Fruit fly (Drosophila melanogaster) whole organism, embryonic: ENCODE results near the gene CG32281.

Experiments used
- Abd-B ChIP-seq: fragments of 200-800 bp; sonication (Bioruptor generic); optimal IDR thresholded peaks from 2 replicates; lab custom pipeline; 2018; ENCODE audit warnings: missing biosample characterization, mild to moderate bottlenecking, missing genetic modification characterization, moderate library complexity
- CG11398 ChIP-seq: fragments of 200-800 bp; sonication (Bioruptor generic); optimal IDR thresholded peaks from 2 replicates; lab custom pipeline; 2016; ENCODE audit warnings: missing biosample characterization, missing genetic modification characterization
- CG12769 ChIP-seq: fragments of 200-800 bp; sonication (Bioruptor generic); optimal IDR thresholded peaks from 2 replicates; lab custom pipeline; 2019; ENCODE audit warnings: missing biosample characterization, mild to moderate bottlenecking, missing genetic modification characterization, moderate library complexity
- CG13424 ChIP-seq: fragments of 200-800 bp; sonication (Bioruptor generic); optimal IDR thresholded peaks from 2 replicates; lab custom pipeline; 2019; ENCODE audit warnings: missing biosample characterization, mild to moderate bottlenecking, missing genetic modification characterization, moderate library complexity
- CG17612 ChIP-seq: fragments of 200-800 bp; sonication (Bioruptor generic); IDR thresholded peaks from 2 replicates; pipeline ENCODE4 v1.3.6; 2022; ENCODE audit warnings: missing biosample characterization, missing genetic modification characterization
- CG17912 ChIP-seq: fragments of 200-800 bp; sonication (Bioruptor generic); optimal IDR thresholded peaks from 2 replicates; lab custom pipeline; 2018; ENCODE audit warnings: missing biosample characterization, mild to moderate bottlenecking, missing genetic modification characterization
- CG18011 ChIP-seq: fragments of 200-800 bp; sonication (Bioruptor generic); optimal IDR thresholded peaks from 2 replicates; lab custom pipeline; 2017; ENCODE audit warnings: missing biosample characterization, missing genetic modification characterization, mild to moderate bottlenecking, moderate library complexity, missing genotype
- CG2199 ChIP-seq: fragments of 200-800 bp; sonication (Bioruptor generic); IDR thresholded peaks from 3 replicates; pipeline ENCODE4 v1.3.6; 2022; ENCODE audit warnings: missing biosample characterization, missing genetic modification characterization
- CG30431 ChIP-seq: fragments of 200-800 bp; sonication (Bioruptor generic); optimal IDR thresholded peaks from 2 replicates; lab custom pipeline; 2017; ENCODE audit warnings: missing biosample characterization, missing genetic modification characterization
- CG4360 ChIP-seq: fragments of 200-800 bp; sonication (Bioruptor generic); IDR thresholded peaks from 2 replicates; pipeline ENCODE4 v1.3.6; 2022; ENCODE audit warnings: missing biosample characterization, missing genetic modification characterization
- CG4854 ChIP-seq: fragments of 200-800 bp; sonication (Bioruptor generic); optimal IDR thresholded peaks from 2 replicates; lab custom pipeline; 2016; ENCODE audit warnings: missing biosample characterization, missing genetic modification characterization, inconsistent platforms
- CG5180 ChIP-seq: fragments of 200-800 bp; sonication (Bioruptor generic); optimal IDR thresholded peaks from 3 replicates; lab custom pipeline; 2017; ENCODE audit warnings: missing biosample characterization, missing genetic modification characterization, mild to moderate bottlenecking, moderate library complexity, missing genetic modification reagents
- CG6254 ChIP-seq: fragments of 200-800 bp; sonication (Bioruptor generic); optimal IDR thresholded peaks from 3 replicates; lab custom pipeline; 2017; ENCODE audit warnings: mild to moderate bottlenecking, missing biosample characterization, missing genetic modification reagents, missing genetic modification characterization
- Deaf1 ChIP-seq: fragments of 200-800 bp; optimal IDR thresholded peaks from 3 replicates; lab custom pipeline; 2019; ENCODE audit warnings: missing biosample characterization, mild to moderate bottlenecking, missing genetic modification characterization, moderate library complexity
- Dfd ChIP-seq, 2 experiments: fragments of >200 bp; optimal IDR thresholded peaks; 2 replicates each; lab custom pipeline; 2017; ENCODE audit warnings: missing biosample characterization in 2 of 2, missing genetic modification characterization in 2 of 2
- Hmr ChIP-seq: fragments of 200-800 bp; sonication (Bioruptor generic); optimal IDR thresholded peaks from 3 replicates; lab custom pipeline; 2017; ENCODE audit warnings: mild to moderate bottlenecking, missing biosample characterization, missing genetic modification reagents, missing genetic modification characterization
- Med ChIP-seq: fragments of 200-800 bp; sonication (Bioruptor generic); peaks from one replicate; lab custom pipeline; 2016; ENCODE audit warnings: missing biosample characterization, missing genetic modification characterization, mild to moderate bottlenecking, inconsistent platforms, moderate library complexity
- NFAT ChIP-seq: fragments of 200-800 bp; sonication (Bioruptor generic); IDR thresholded peaks from 2 replicates; pipeline ENCODE4 v1.3.6; 2022; ENCODE audit warnings: missing biosample characterization, missing genetic modification characterization
- Oaz ChIP-seq: fragments of 200-800 bp; sonication (Bioruptor generic); IDR thresholded peaks from 2 replicates; pipeline ENCODE4 v1.3.6; 2022; ENCODE audit warnings: missing biosample characterization, missing genetic modification characterization
- Pdp1 ChIP-seq, 2 experiments: fragments of 200-800 bp; sonication (Bioruptor generic); optimal IDR thresholded peaks; 3 replicates each; lab custom pipeline; 2016; ENCODE audit warnings: missing biosample characterization in 2 of 2, missing genetic modification characterization in 2 of 2, mild to moderate bottlenecking in 1 of 2, moderate library complexity in 1 of 2
- Ravus ChIP-seq: fragments of 200-800 bp; sonication (Bioruptor generic); IDR thresholded peaks from 2 replicates; pipeline ENCODE4 v1.3.6; 2022; ENCODE audit warnings: missing biosample characterization, missing genetic modification characterization
- Rfx ChIP-seq: fragments of 200-800 bp; sonication (Bioruptor generic); IDR thresholded peaks from 2 replicates; pipeline ENCODE4 v1.3.6; 2022; ENCODE audit warnings: missing biosample characterization, missing genetic modification characterization
- Rx ChIP-seq: fragments of 200-800 bp; sonication (Bioruptor generic); IDR thresholded peaks from 2 replicates; pipeline ENCODE4 v1.3.6; 2022; ENCODE audit warnings: missing biosample characterization, missing genetic modification characterization
- Usf ChIP-seq: fragments of 200-800 bp; sonication (Bioruptor generic); optimal IDR thresholded peaks from 2 replicates; lab custom pipeline; 2017; ENCODE audit warnings: missing genotype, missing biosample characterization, missing genetic modification characterization
- ara ChIP-seq: fragments of 200-800 bp; sonication (Bioruptor generic); IDR thresholded peaks from 2 replicates; pipeline ENCODE4 v1.3.6; 2022; ENCODE audit warnings: missing biosample characterization, missing genetic modification characterization
- cad ChIP-seq: fragments of >200 bp; optimal IDR thresholded peaks from 2 replicates; lab custom pipeline; 2017; ENCODE audit warnings: missing biosample characterization, missing genetic modification characterization
- corto ChIP-seq: fragments of 200-800 bp; sonication (Bioruptor generic); optimal IDR thresholded peaks from 2 replicates; lab custom pipeline; 2016; ENCODE audit warnings: missing biosample characterization, mild to moderate bottlenecking, missing genetic modification characterization, moderate library complexity
- dysf ChIP-seq: fragments of 200-800 bp; sonication (Bioruptor generic); IDR thresholded peaks from 3 replicates; pipeline ENCODE4 v1.3.6; 2022; ENCODE audit warnings: missing biosample characterization, missing genetic modification characterization
- fd64A ChIP-seq: fragments of 200-800 bp; sonication (Bioruptor generic); optimal IDR thresholded peaks from 3 replicates; lab custom pipeline; 2018; ENCODE audit warnings: missing biosample characterization, mild to moderate bottlenecking, missing genetic modification characterization
- ftz-f1 ChIP-seq: fragments of 200-800 bp; sonication (Bioruptor generic); optimal IDR thresholded peaks from 2 replicates; lab custom pipeline; 2016; ENCODE audit warnings: missing biosample characterization, missing genetic modification characterization
- gem ChIP-seq: fragments of 200-800 bp; sonication (Bioruptor generic); optimal IDR thresholded peaks from 2 replicates; lab custom pipeline; 2019; ENCODE audit warnings: missing biosample characterization, mild to moderate bottlenecking, missing genetic modification characterization, moderate library complexity
- grau ChIP-seq: fragments of 200-800 bp; optimal IDR thresholded peaks from 3 replicates; lab custom pipeline; 2019; ENCODE audit warnings: missing biosample characterization, mild to moderate bottlenecking, missing genetic modification characterization, moderate library complexity
- hkb ChIP-seq, 2 experiments: fragments of 200-800 bp in 1 of 2; fragments of >200 bp in 1 of 2; sonication (Bioruptor generic) in 1 of 2; IDR thresholded peaks in 1 of 2; optimal IDR thresholded peaks in 1 of 2; 2 replicates each; pipeline versions ENCODE4 v1.3.6 to Lab custom; 2017 to 2022; ENCODE audit warnings: missing biosample characterization in 1 of 2, missing genetic modification characterization in 1 of 2
- kay ChIP-seq: fragments of 200-800 bp; sonication (Bioruptor generic); optimal IDR thresholded peaks from 2 replicates; lab custom pipeline; 2016; ENCODE audit warnings: missing biosample characterization, missing genetic modification characterization
- ken ChIP-seq: fragments of 200-800 bp; sonication (Bioruptor generic); IDR thresholded peaks from 3 replicates; pipeline ENCODE4 v1.3.6; 2022; ENCODE audit warnings: missing biosample characterization, missing genetic modification characterization
- nerfin-2 ChIP-seq: fragments of 200-800 bp; sonication (Bioruptor generic); IDR thresholded peaks from 2 replicates; pipeline ENCODE4 v1.3.6; 2022; ENCODE audit warnings: missing biosample characterization, missing genetic modification characterization; ENCODE audit not compliant: partially characterized antibody
- nmo ChIP-seq: fragments of 200-800 bp; sonication (Bioruptor generic); optimal IDR thresholded peaks from 2 replicates; lab custom pipeline; 2018; ENCODE audit warnings: missing biosample characterization, mild to moderate bottlenecking, missing genetic modification characterization, moderate library complexity
- rib ChIP-seq: fragments of 200-800 bp; sonication (Bioruptor generic); IDR thresholded peaks from 2 replicates; pipeline ENCODE4 v1.3.6; 2022; ENCODE audit warnings: missing biosample characterization, missing genetic modification characterization
- sd ChIP-seq: fragments of 200-800 bp; sonication (Bioruptor generic); optimal IDR thresholded peaks from 3 replicates; lab custom pipeline; 2018; ENCODE audit warnings: missing biosample characterization, mild to moderate bottlenecking, missing genetic modification characterization, moderate library complexity
- sens ChIP-seq: fragments of 200-800 bp; sonication (Bioruptor generic); peaks from one replicate; lab custom pipeline; 2016; ENCODE audit warnings: missing biosample characterization, missing genetic modification characterization
- sim ChIP-seq: fragments of 200-800 bp; sonication (Bioruptor generic); IDR thresholded peaks from 2 replicates; pipeline ENCODE4 v1.3.6; 2022; ENCODE audit warnings: missing biosample characterization, missing genetic modification characterization
- sisA ChIP-seq: fragments of 200-800 bp; sonication (Bioruptor generic); IDR thresholded peaks from 2 replicates; pipeline ENCODE4 v1.3.6; 2022; ENCODE audit warnings: missing biosample characterization, missing genetic modification characterization
- slbo ChIP-seq: fragments of 200-800 bp; sonication (Bioruptor generic); IDR thresholded peaks from 2 replicates; pipeline ENCODE4 v1.3.6; 2022; ENCODE audit warnings: missing biosample characterization, missing genetic modification characterization
- sna ChIP-seq: fragments of 200-800 bp; sonication (Bioruptor generic); IDR thresholded peaks from 2 replicates; pipeline ENCODE4 v1.3.6; 2022; ENCODE audit warnings: missing biosample characterization, missing genetic modification characterization; ENCODE audit not compliant: partially characterized antibody
- sr ChIP-seq: fragments of 200-800 bp; sonication (Bioruptor generic); IDR thresholded peaks from 3 replicates; pipeline ENCODE4 v1.3.6; 2022; ENCODE audit warnings: missing biosample characterization, missing genetic modification characterization
- z ChIP-seq: fragments of 200-800 bp; sonication (Bioruptor generic); IDR thresholded peaks from 3 replicates; pipeline ENCODE4 v1.3.6; 2022; ENCODE audit warnings: missing biosample characterization, missing genetic modification characterization

CG32281 gene

DNA sequence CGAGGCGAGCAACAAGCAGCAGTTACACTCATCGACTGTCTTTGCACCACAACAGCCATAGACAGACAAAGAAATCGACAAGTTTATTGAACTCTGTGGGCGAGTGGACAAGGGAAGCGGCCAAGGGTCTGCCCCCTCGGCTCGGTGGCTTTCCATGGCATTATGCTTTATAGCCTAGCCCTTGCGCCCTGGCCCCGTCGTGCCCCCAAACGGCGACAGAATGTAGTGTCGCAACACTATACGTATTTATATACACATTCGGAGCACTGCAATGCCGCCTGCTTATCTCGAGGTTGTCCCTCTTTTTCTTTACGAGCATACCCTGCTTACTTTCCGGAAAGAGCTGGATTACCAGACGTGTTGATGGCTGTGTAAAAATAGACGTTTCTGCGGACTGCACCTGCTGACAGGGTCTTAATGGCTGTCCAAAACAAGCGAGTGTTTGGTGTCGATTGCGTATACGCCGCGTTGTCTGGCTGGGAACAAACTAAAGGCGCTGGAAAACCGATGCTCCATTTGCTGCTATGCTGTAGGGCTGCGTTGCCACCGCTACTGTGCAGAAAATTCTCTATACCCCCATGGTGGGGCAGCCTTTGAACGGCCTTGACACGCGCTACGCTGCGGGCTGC is 46.4 kb upstream of the CG32281 start (continued):
- TF ChIP-seq ftz-f1 (GFP tag; lab: Kevin White, UChicago) (peak; percentile 79), dysf (GFP tag; lab: Robert Waterston, UW) (0 out of 3 replicates have a peak, but pooled peaks have one; percentile 26), CG2199 (GFP tag; lab: Robert Waterston, UW) (0 out of 3 replicates have a peak, but pooled peaks have one; percentile 26), Rx (GFP tag; lab: Robert Waterston, UW) (no peak), Dfd (GFP tag; optimal IDR thresholded peaks at IDR 0.05; lab: Kevin White, UChicago) (no peak), fd64A (peak; percentile 32), slbo (GFP tag; lab: Robert Waterston, UW) (0 out of 2 replicates have a peak, but pooled peaks have one; percentile 3), Pdp1 (GFP tag; optimal IDR thresholded peaks at IDR 0.05; lab: Kevin White, UChicago) (peak in 1 of 2 experiments; percentile 83), Deaf1 (tag; lab: Kevin White, UChicago) (peak; percentile 13), rib (GFP tag; lab: Robert Waterston, UW) (no peak), Med (GFP tag; lab: Kevin White, UChicago) (peak; percentile 74), CG6254 (peak; percentile 6), z (GFP tag; lab: Robert Waterston, UW) (0 out of 3 replicates have a peak, but pooled peaks have one; percentile 12), gem (tag; lab: Kevin White, UChicago) (peak; percentile 54), ara (GFP tag; lab: Robert Waterston, UW) (0 out of 2 replicates have a peak, but pooled peaks have one; percentile 8), sisA (GFP tag; lab: Robert Waterston, UW) (0 out of 2 replicates have a peak, but pooled peaks have one; percentile 4), CG17912 (GFP tag; lab: Kevin White, UChicago) (no peak), Abd-B (GFP tag; lab: Kevin White, UChicago) (no peak), CG13424 (tag; lab: Kevin White, UChicago) (no peak)
- TF ChIP-seq, all 482 proteins: peak for 34

- TF ChIP-seq CG17612 (no peak), nmo (GFP tag; lab: Kevin White, UChicago) (no peak), grau (tag; lab: Kevin White, UChicago) (peak; percentile 45), CG4854 (GFP tag; lab: Kevin White, UChicago) (no peak), Hmr (GFP tag; lab: Kevin White, UChicago) (no peak), CG18011 (GFP tag; lab: Kevin White, UChicago) (no peak), CG4360 (GFP tag; lab: Robert Waterston, UW) (no peak), cad (GFP tag; lab: Kevin White, UChicago) (no peak), sna (GFP tag; lab: Robert Waterston, UW) (no peak), Usf (GFP tag; lab: Kevin White, UChicago) (no peak), CG5180 (no peak), Ravus (GFP tag; lab: Robert Waterston, UW) (no peak), Med (GFP tag; lab: Kevin White, UChicago) (peak; percentile 66), Oaz (GFP tag; lab: Robert Waterston, UW) (0 out of 2 replicates have a peak, but pooled peaks have one; percentile 16)
Measured at dm6 chr3L:3124519-3124918, 44.7 kb upstream of the CG32281 start.

DNA sequence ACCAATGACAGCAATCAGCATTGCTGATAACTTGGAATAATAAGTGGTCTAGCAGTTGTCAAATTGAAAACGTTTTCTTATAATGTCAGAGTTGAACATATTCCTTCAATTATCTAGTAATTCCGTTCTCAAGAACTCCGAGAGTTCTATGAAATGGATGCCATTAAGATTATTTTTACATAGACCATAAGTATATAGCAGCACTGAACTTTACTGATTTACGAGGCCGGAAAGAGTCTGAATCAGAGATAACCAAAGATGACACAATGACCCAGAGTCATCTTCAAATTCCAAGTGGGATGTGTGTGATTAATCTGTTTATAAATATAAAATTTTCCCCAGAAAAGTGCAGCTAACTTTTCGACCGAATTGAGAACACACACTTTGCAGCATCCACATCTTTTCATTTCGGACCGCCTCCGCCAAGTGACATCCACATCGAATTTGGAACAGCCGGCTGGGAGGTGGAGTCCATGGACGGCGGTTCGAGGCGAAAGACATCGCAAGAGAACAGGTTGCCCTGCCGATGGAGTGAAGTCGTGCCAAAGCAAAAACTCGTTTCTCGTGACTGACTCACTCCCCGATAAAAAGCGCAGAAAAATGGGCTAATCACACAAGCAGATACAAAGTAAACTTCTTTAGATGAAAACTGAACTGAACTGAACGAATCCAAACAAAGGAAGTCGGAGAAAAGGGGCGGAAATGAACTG is 44.1 kb upstream of the CG32281 start:
- no peak for TF ChIP-seq ken (GFP tag; lab: Robert Waterston, UW)
- peak; percentile 51 for TF ChIP-seq sens (GFP tag; lab: Kevin White, UChicago)
- TF ChIP-seq sr (GFP tag; lab: Robert Waterston, UW): 0 out of 3 replicates have a peak, but pooled peaks have one; percentile 32
- no peak for TF ChIP-seq hkb (optimal IDR thresholded peaks at IDR 0.05; lab: Kevin White, UChicago)
- TF ChIP-seq hkb (GFP tag; IDR thresholded peaks at IDR 0.05; lab: Robert Waterston, UW): 0 out of 2 replicates have a peak, but pooled peaks have one; percentile 15
- 0 out of 2 replicates have a peak, but pooled peaks have one; percentile 19 for TF ChIP-seq Rfx (GFP tag; lab: Robert Waterston, UW)
- TF ChIP-seq NFAT (GFP tag; lab: Robert Waterston, UW): no peak
- no peak for TF ChIP-seq CG30431 (GFP tag; lab: Kevin White, UChicago)
- peak; percentile 19 for TF ChIP-seq sd (tag; lab: Kevin White, UChicago)
- TF ChIP-seq sim (GFP tag; lab: Robert Waterston, UW): no peak
- no peak for TF ChIP-seq corto
- no peak for TF ChIP-seq nerfin-2 (GFP tag; lab: Robert Waterston, UW)
- TF ChIP-seq CG11398 (GFP tag; lab: Kevin White, UChicago): no peak
- TF ChIP-seq CG12769 (tag; lab: Kevin White, UChicago): peak; percentile 54
- no peak for TF ChIP-seq kay
- no peak for TF ChIP-seq CG4360 (GFP tag; lab: Robert Waterston, UW)
